Worm (Caenorhabditis elegans) whole organism, L4/young adult: ENCODE measurements around the gene tex-2.

Experiments
- W03F9.2 ChIP-seq: fragments of 150-350 bp; optimal IDR thresholded peaks from 2 replicates; lab custom pipeline; 2014; ENCODE audit warnings: missing biosample characterization, missing genetic modification characterization
- dao-5 ChIP-seq: sonication (generic microtip); optimal IDR thresholded peaks from 2 replicates; lab custom pipeline; 2016; ENCODE audit warnings: missing genotype, missing genetic modification characterization, moderate library complexity, missing compliant biosample characterization
- him-1 ChIP-seq: sonication (generic microtip); optimal IDR thresholded peaks from 2 replicates; lab custom pipeline; 2016; ENCODE audit warnings: missing genotype, missing genetic modification reagents, missing genetic modification characterization, missing compliant biosample characterization

ce11 chrII:5841866-5842265 lies 31.5 kb downstream of the tex-2 start, which contains the start of gene nep-25:
- TF ChIP-seq him-1 (no peak), dao-5 (tag; lab: Kevin White, UChicago) (no peak), W03F9.2 (tag; lab: Kevin White, UChicago) (no peak)
